Fruit fly (Drosophila melanogaster) whole organism, embryonic: ENCODE data around the gene CG16824.
A peak's percentile ranks its signal among the peaks of the same experiment; 100 is the strongest.

Experiments
- Bgb ChIP-seq: fragments of 200-800 bp; sonication (Bioruptor generic); IDR thresholded peaks from 2 replicates; pipeline ENCODE4 v1.3.6; 2022; ENCODE audit warnings: missing biosample characterization, missing genetic modification characterization; ENCODE audit not compliant: partially characterized antibody
- Blimp-1 ChIP-seq: fragments of 200-800 bp; sonication (Bioruptor generic); optimal IDR thresholded peaks from 3 replicates; lab custom pipeline; 2018; ENCODE audit warnings: missing biosample characterization, missing genetic modification characterization, mild to moderate bottlenecking, moderate library complexity, missing genetic modification reagents
- CG10147 ChIP-seq: fragments of 200-800 bp; sonication (Bioruptor generic); optimal IDR thresholded peaks from 2 replicates; lab custom pipeline; 2019; ENCODE audit warnings: missing biosample characterization, mild to moderate bottlenecking, missing genetic modification characterization, moderate library complexity
- CG12071 ChIP-seq: fragments of 200-800 bp; sonication (Bioruptor generic); optimal IDR thresholded peaks from 3 replicates; lab custom pipeline; 2018; ENCODE audit warnings: missing biosample characterization, mild to moderate bottlenecking, missing genetic modification characterization
- CG13894 ChIP-seq: fragments of 200-800 bp; sonication (Bioruptor generic); optimal IDR thresholded peaks from 3 replicates; lab custom pipeline; 2018; ENCODE audit warnings: missing biosample characterization, mild to moderate bottlenecking, missing genetic modification characterization, moderate library complexity
- CG15696 ChIP-seq: fragments of 200-800 bp; sonication (Bioruptor generic); optimal IDR thresholded peaks from 2 replicates; lab custom pipeline; 2019; ENCODE audit warnings: missing biosample characterization, mild to moderate bottlenecking, missing genetic modification characterization, moderate library complexity
- CG1602 ChIP-seq: fragments of 200-800 bp; sonication (Bioruptor generic); optimal IDR thresholded peaks from 3 replicates; lab custom pipeline; 2016; ENCODE audit warnings: missing biosample characterization, missing genetic modification characterization
- CG17186 ChIP-seq: fragments of 200-800 bp; sonication (Bioruptor generic); optimal IDR thresholded peaks from 3 replicates; lab custom pipeline; 2017; ENCODE audit warnings: missing biosample characterization, missing genetic modification reagents, missing genetic modification characterization
- CG18619 ChIP-seq: fragments of 200-800 bp; sonication (Bioruptor generic); optimal IDR thresholded peaks from 3 replicates; lab custom pipeline; 2017; ENCODE audit warnings: missing biosample characterization, mild to moderate bottlenecking, missing genetic modification characterization
- CG2129 ChIP-seq: fragments of 200-800 bp; sonication (Bioruptor generic); IDR thresholded peaks from 2 replicates; pipeline ENCODE4 v1.3.6; 2022; ENCODE audit warnings: missing biosample characterization, missing genetic modification characterization; ENCODE audit not compliant: partially characterized antibody
- CG2678 ChIP-seq: fragments of 200-800 bp; sonication (Bioruptor generic); optimal IDR thresholded peaks from 3 replicates; lab custom pipeline; 2019; ENCODE audit warnings: missing biosample characterization, mild to moderate bottlenecking, missing genetic modification characterization, moderate library complexity
- CG31441 ChIP-seq: fragments of 200-800 bp; sonication (Bioruptor generic); IDR thresholded peaks from 2 replicates; pipeline ENCODE4 v1.3.6; 2022; ENCODE audit warnings: missing biosample characterization, missing genetic modification characterization
- CG32532 ChIP-seq: fragments of 200-800 bp; sonication (Bioruptor generic); IDR thresholded peaks from 2 replicates; pipeline ENCODE4 v1.3.6; 2022; ENCODE audit warnings: missing biosample characterization, missing genetic modification characterization
- CG3281 ChIP-seq: fragments of 200-800 bp; sonication (Bioruptor generic); optimal IDR thresholded peaks from 3 replicates; lab custom pipeline; 2017; ENCODE audit warnings: missing biosample characterization, mild to moderate bottlenecking, missing genetic modification characterization
- CG4424 ChIP-seq: fragments of 200-800 bp; sonication (Bioruptor generic); optimal IDR thresholded peaks from 3 replicates; lab custom pipeline; 2016; ENCODE audit warnings: missing biosample characterization, missing genetic modification characterization
- CG4707 ChIP-seq: fragments of 200-800 bp; sonication (Bioruptor generic); optimal IDR thresholded peaks from 2 replicates; lab custom pipeline; 2018; ENCODE audit warnings: missing biosample characterization, mild to moderate bottlenecking, missing genetic modification characterization, moderate library complexity
- CG6175 ChIP-seq: fragments of 200-800 bp; sonication (Bioruptor generic); IDR thresholded peaks from 3 replicates; pipeline ENCODE4 v1.3.6; 2022; ENCODE audit warnings: missing biosample characterization, missing genetic modification characterization
- CG6813 ChIP-seq: fragments of 200-800 bp; sonication (Bioruptor generic); optimal IDR thresholded peaks from 2 replicates; lab custom pipeline; 2017; ENCODE audit warnings: missing biosample characterization, missing genetic modification characterization, mild to moderate bottlenecking, moderate library complexity, missing genetic modification reagents
- CG7839 ChIP-seq: fragments of 200-800 bp; sonication (Bioruptor generic); optimal IDR thresholded peaks from 3 replicates; lab custom pipeline; 2018; ENCODE audit warnings: missing biosample characterization, mild to moderate bottlenecking, missing genetic modification characterization, moderate library complexity
- CG8944 ChIP-seq: fragments of 200-800 bp; sonication (Bioruptor generic); optimal IDR thresholded peaks from 3 replicates; lab custom pipeline; 2016; ENCODE audit warnings: missing biosample characterization, missing genetic modification characterization
- CG9215 ChIP-seq: fragments of 200-800 bp; sonication (Bioruptor generic); IDR thresholded peaks from 2 replicates; pipeline ENCODE4 v1.3.6; 2022; ENCODE audit warnings: missing biosample characterization, missing genetic modification characterization
- CG9797 ChIP-seq: fragments of 200-800 bp; sonication (Bioruptor generic); optimal IDR thresholded peaks from 3 replicates; lab custom pipeline; 2018; ENCODE audit warnings: missing biosample characterization, mild to moderate bottlenecking, missing genetic modification characterization
- D ChIP-seq, 2 experiments: fragments of 200-800 bp in 1 of 2; fragments of >200 bp in 1 of 2; sonication (Bioruptor generic) in 1 of 2; optimal IDR thresholded peaks; 2 replicates in 1 of 2; 3 replicates in 1 of 2; lab custom pipeline; 2017; ENCODE audit warnings: mild to moderate bottlenecking in 1 of 2, missing biosample characterization in 1 of 2, missing genetic modification characterization in 1 of 2, missing genetic modification reagents in 1 of 2
- D19A ChIP-seq: fragments of 200-800 bp; optimal IDR thresholded peaks from 3 replicates; lab custom pipeline; 2019; ENCODE audit warnings: missing biosample characterization, mild to moderate bottlenecking, missing genetic modification characterization, moderate library complexity
- D19B ChIP-seq: fragments of 200-800 bp; sonication (Bioruptor generic); optimal IDR thresholded peaks from 2 replicates; lab custom pipeline; 2017; ENCODE audit warnings: missing biosample characterization, mild to moderate bottlenecking, missing genetic modification characterization
- Gsc ChIP-seq: fragments of 200-800 bp; sonication (Bioruptor generic); IDR thresholded peaks from 2 replicates; pipeline ENCODE4 v1.3.6; 2022; ENCODE audit warnings: missing biosample characterization, missing genetic modification characterization
- Hmx ChIP-seq: fragments of 200-800 bp; sonication (Bioruptor generic); optimal IDR thresholded peaks from 2 replicates; lab custom pipeline; 2016; ENCODE audit warnings: missing biosample characterization, missing genetic modification characterization
- Hr39 ChIP-seq: fragments of >200 bp; optimal IDR thresholded peaks from 2 replicates; lab custom pipeline; 2017
- Jarid2 ChIP-seq: fragments of 200-800 bp; sonication (Bioruptor generic); optimal IDR thresholded peaks from 3 replicates; lab custom pipeline; 2017; ENCODE audit warnings: mild to moderate bottlenecking, missing biosample characterization, missing genetic modification reagents, missing genetic modification characterization
- Meics ChIP-seq: fragments of 200-800 bp; sonication (Bioruptor generic); optimal IDR thresholded peaks from 2 replicates; lab custom pipeline; 2017; ENCODE audit warnings: missing biosample characterization, mild to moderate bottlenecking, missing genetic modification characterization
- ac ChIP-seq: fragments of 200-800 bp; sonication (Bioruptor generic); optimal IDR thresholded peaks from 3 replicates; lab custom pipeline; 2017; ENCODE audit warnings: missing biosample characterization, mild to moderate bottlenecking, missing genetic modification characterization
- amos ChIP-seq: fragments of 200-800 bp; sonication (Bioruptor generic); IDR thresholded peaks from 2 replicates; pipeline ENCODE4 v1.3.6; 2022; ENCODE audit warnings: missing biosample characterization, missing genetic modification characterization; ENCODE audit not compliant: partially characterized antibody
- aop ChIP-seq: fragments of 200-800 bp; sonication (Bioruptor generic); IDR thresholded peaks from 2 replicates; pipeline ENCODE4 v1.3.6; 2022; ENCODE audit warnings: missing biosample characterization, missing genetic modification characterization
- bbx ChIP-seq: fragments of 200-800 bp; sonication (Bioruptor generic); IDR thresholded peaks from 2 replicates; pipeline ENCODE4 v1.3.6; 2022; ENCODE audit warnings: missing biosample characterization, missing genetic modification characterization; ENCODE audit not compliant: partially characterized antibody
- chinmo ChIP-seq: fragments of 200-800 bp; sonication (Bioruptor generic); IDR thresholded peaks from 4 replicates; pipeline ENCODE4 v1.3.6; 2022; ENCODE audit warnings: missing biosample characterization, missing genetic modification characterization; ENCODE audit not compliant: partially characterized antibody
- crc ChIP-seq: fragments of 200-800 bp; sonication (Bioruptor generic); optimal IDR thresholded peaks from 2 replicates; lab custom pipeline; 2016; ENCODE audit warnings: missing biosample characterization, missing genetic modification characterization
- ewg ChIP-seq: fragments of 200-800 bp; sonication (Bioruptor generic); optimal IDR thresholded peaks from 3 replicates; lab custom pipeline; 2017; ENCODE audit warnings: mild to moderate bottlenecking, missing biosample characterization, missing genetic modification reagents, missing genetic modification characterization
- gt ChIP-seq: fragments of 200-800 bp; sonication (Bioruptor generic); IDR thresholded peaks from 2 replicates; pipeline ENCODE4 v1.3.6; 2022; ENCODE audit warnings: missing biosample characterization, missing genetic modification characterization
- hb ChIP-seq: fragments of 200-800 bp; sonication (Bioruptor generic); IDR thresholded peaks from 3 replicates; pipeline ENCODE4 v1.3.6; 2022; ENCODE audit warnings: missing biosample characterization, missing genetic modification characterization; ENCODE audit not compliant: partially characterized antibody
- kah ChIP-seq: fragments of 200-800 bp; sonication (Bioruptor generic); optimal IDR thresholded peaks from 2 replicates; lab custom pipeline; 2018; ENCODE audit warnings: missing biosample characterization, mild to moderate bottlenecking, missing genetic modification characterization
- klu ChIP-seq: fragments of 200-800 bp; sonication (Bioruptor generic); IDR thresholded peaks from 2 replicates; pipeline ENCODE4 v1.3.6; 2022; ENCODE audit warnings: missing biosample characterization, missing genetic modification characterization
- lbe ChIP-seq: fragments of 200-800 bp; sonication (Bioruptor generic); optimal IDR thresholded peaks from 2 replicates; lab custom pipeline; 2016; ENCODE audit warnings: missing biosample characterization, mild to moderate bottlenecking, missing genetic modification characterization
- lmd ChIP-seq: fragments of 200-800 bp; sonication (Bioruptor generic); IDR thresholded peaks from 2 replicates; pipeline ENCODE4 v1.3.6; 2022; ENCODE audit warnings: missing biosample characterization, missing genetic modification characterization
- mam ChIP-seq: fragments of 200-800 bp; sonication (Bioruptor generic); optimal IDR thresholded peaks from 3 replicates; lab custom pipeline; 2016; ENCODE audit warnings: missing biosample characterization, missing genetic modification characterization
- nerfin-1 ChIP-seq: fragments of 200-800 bp; sonication (Bioruptor generic); optimal IDR thresholded peaks from 3 replicates; lab custom pipeline; 2019; ENCODE audit warnings: missing biosample characterization, mild to moderate bottlenecking, missing genetic modification characterization, moderate library complexity
- onecut ChIP-seq: fragments of 200-800 bp; sonication (Bioruptor generic); IDR thresholded peaks from 2 replicates; pipeline ENCODE4 v1.3.6; 2022; ENCODE audit warnings: missing biosample characterization, missing genetic modification characterization
- scrt ChIP-seq: fragments of 200-800 bp; sonication (Bioruptor generic); optimal IDR thresholded peaks from 2 replicates; lab custom pipeline; 2018; ENCODE audit warnings: missing biosample characterization, mild to moderate bottlenecking, missing genetic modification characterization, moderate library complexity
- sna ChIP-seq: fragments of 200-800 bp; sonication (Bioruptor generic); IDR thresholded peaks from 2 replicates; pipeline ENCODE4 v1.3.6; 2022; ENCODE audit warnings: missing biosample characterization, missing genetic modification characterization; ENCODE audit not compliant: partially characterized antibody
- stwl ChIP-seq: fragments of 200-800 bp; sonication (Bioruptor generic); optimal IDR thresholded peaks from 3 replicates; lab custom pipeline; 2018; ENCODE audit warnings: missing biosample characterization, mild to moderate bottlenecking, missing genetic modification characterization, moderate library complexity
- toy ChIP-seq: fragments of 200-800 bp; sonication (Bioruptor generic); IDR thresholded peaks from 2 replicates; pipeline ENCODE4 v1.3.6; 2022; ENCODE audit warnings: missing biosample characterization, missing genetic modification characterization

The CG16824 gene

DNA sequence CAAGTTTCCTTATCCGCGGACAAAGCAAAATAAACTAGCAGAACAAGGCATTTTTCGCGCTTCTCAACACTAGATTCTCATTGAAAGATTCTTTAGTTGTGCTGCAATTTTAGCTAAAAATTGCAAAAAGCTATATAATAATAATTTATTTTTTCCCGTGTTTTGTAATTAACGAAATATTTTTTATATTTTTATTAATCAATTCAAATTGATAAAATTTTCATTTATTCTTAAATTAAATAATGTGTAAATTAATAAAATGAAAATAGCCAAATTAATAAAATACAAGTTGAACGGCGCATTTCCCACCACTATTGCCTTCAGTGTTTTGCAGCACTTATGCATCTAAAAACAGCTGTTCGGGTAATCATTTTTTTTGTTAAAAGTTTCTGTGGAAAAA, 6.4 kb upstream of the CG16824 start, which contains the start of the genes Drep4 and Uvrag (continued):
- TF ChIP-seq scrt (peak; percentile 36), lbe (GFP tag; lab: Kevin White, UChicago) (no peak), gt (GFP tag; lab: Robert Waterston, UW) (no peak), mam (GFP tag; lab: Kevin White, UChicago) (peak; percentile 16), CG2678 (tag; lab: Kevin White, UChicago) (no peak), CG12071 (GFP tag; lab: Kevin White, UChicago) (no peak), onecut (GFP tag; lab: Robert Waterston, UW) (no peak), D19B (GFP tag; lab: Kevin White, UChicago) (peak; percentile 18), CG2129 (GFP tag; lab: Robert Waterston, UW) (no peak), CG18619 (GFP tag; lab: Kevin White, UChicago) (peak; percentile 64), stwl (tag; lab: Kevin White, UChicago) (peak; percentile 75), nerfin-1 (no peak), CG4707 (no peak), CG32532 (GFP tag; lab: Robert Waterston, UW) (peak; percentile 63), CG1602 (GFP tag; lab: Kevin White, UChicago) (peak; percentile 55), Meics (GFP tag; lab: Kevin White, UChicago) (peak; percentile 69), toy (GFP tag; lab: Robert Waterston, UW) (no peak), CG7839 (tag; lab: Kevin White, UChicago) (no peak), Hr39 (lab: Kevin White, UChicago) (no peak), CG9215 (GFP tag; lab: Robert Waterston, UW) (peak; percentile 71), Blimp-1 (GFP tag; lab: Kevin White, UChicago) (peak; percentile 56), D19A (tag; lab: Kevin White, UChicago) (peak; percentile 56), ewg (GFP tag; lab: Kevin White, UChicago) (peak; percentile 47), CG3281 (GFP tag; lab: Kevin White, UChicago) (no peak), CG8944 (GFP tag; lab: Kevin White, UChicago) (no peak), CG10147 (no peak), hb (GFP tag; lab: Robert Waterston, UW) (no peak), chinmo (GFP tag; lab: Robert Waterston, UW) (no peak), Gsc (GFP tag; lab: Robert Waterston, UW) (no peak), D (optimal IDR thresholded peaks at IDR 0.05; lab: Kevin White, UChicago) (no peak), D (GFP tag; optimal IDR thresholded peaks at IDR 0.05; lab: Kevin White, UChicago) (no peak), crc (no peak), CG6813 (GFP tag; lab: Kevin White, UChicago) (no peak), CG17186 (GFP tag; lab: Kevin White, UChicago) (no peak), lmd (GFP tag; lab: Robert Waterston, UW) (peak; percentile 40; the same call in 1 of the 2 replicates), bbx (no peak), sna (GFP tag; lab: Robert Waterston, UW) (no peak), CG9797 (no peak), Bgb (no peak), CG4424 (GFP tag; lab: Kevin White, UChicago) (peak; percentile 72), klu (GFP tag; lab: Robert Waterston, UW) (peak; percentile 56; the same call in 1 of the 2 replicates), CG6175 (GFP tag; lab: Robert Waterston, UW) (no peak), aop (GFP tag; lab: Robert Waterston, UW) (no peak), ac (no peak), Jarid2 (GFP tag; lab: Kevin White, UChicago) (no peak), kah (GFP tag; lab: Kevin White, UChicago) (no peak), Hmx (no peak), CG15696 (tag; lab: Kevin White, UChicago) (peak; percentile 76), CG13894 (tag; lab: Kevin White, UChicago) (no peak), CG31441 (GFP tag; lab: Robert Waterston, UW) (no peak), amos (GFP tag; lab: Robert Waterston, UW) (no peak)
